Fruit fly (Drosophila melanogaster): ENCODE measurements around the gene Rab1.

Gene Rab1

DNA sequence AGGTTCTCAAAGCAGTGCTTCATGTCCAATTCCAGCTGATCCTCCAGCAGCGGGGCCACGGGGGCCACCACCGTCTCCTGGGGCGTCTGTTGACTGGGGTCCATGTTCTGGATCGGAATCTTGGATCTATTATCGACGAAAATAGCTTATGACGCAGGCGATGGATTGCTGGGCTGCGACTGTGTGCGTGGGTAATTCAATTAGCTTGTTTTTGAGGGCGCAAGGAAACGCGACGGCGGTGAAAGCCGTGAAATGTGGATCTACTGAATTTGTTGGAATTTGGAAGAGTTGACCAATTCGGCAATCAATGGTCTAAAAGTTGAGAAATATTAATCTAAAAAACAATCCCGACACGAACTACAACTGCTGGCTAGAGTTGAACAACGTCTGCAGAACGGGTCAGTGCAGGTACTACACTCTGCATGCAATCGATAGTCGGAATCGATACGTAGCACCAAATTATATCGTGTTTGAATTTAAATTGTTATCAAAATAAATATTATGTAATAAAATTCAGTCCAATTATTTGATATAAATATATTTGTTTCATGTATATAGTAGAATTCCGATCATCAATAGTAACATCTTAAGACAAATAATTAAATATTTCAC lies 4.7 kb upstream of the Rab1 start, which contains the start of gene CG3308:
CG3308 (minus strand) TSS at position 391 of the 612 bp plus-strand sequence.
- TF ChIP-seq cnc (optimal IDR thresholded peaks at IDR 0.05) (no peak), toe (GFP tag; optimal IDR thresholded peaks at IDR 0.05) (peak; percentile 40), CG33017 (tag; optimal IDR thresholded peaks at IDR 0.05) (peak; percentile 52), Clk (GFP tag; optimal IDR thresholded peaks at IDR 0.05) (peak; percentile 12), ovo (GFP tag; optimal IDR thresholded peaks at IDR 0.05) (no peak), Crg-1 (GFP tag; optimal IDR thresholded peaks at IDR 0.05) (peak; percentile 72), Hr96 (GFP tag; optimal IDR thresholded peaks at IDR 0.05) (peak; percentile 54), CG7101 (tag; optimal IDR thresholded peaks at IDR 0.05) (peak; percentile 69), CG12768 (GFP tag; optimal IDR thresholded peaks at IDR 0.05) (peak; percentile 51), CG5204 (GFP tag; optimal IDR thresholded peaks at IDR 0.05) (no peak), tj (GFP tag; optimal IDR thresholded peaks at IDR 0.05) (no peak), CG14711 (tag; optimal IDR thresholded peaks at IDR 0.05) (peak; percentile 51), bab1 (GFP tag; optimal IDR thresholded peaks at IDR 0.05) (peak; percentile 57), cic (GFP tag; optimal IDR thresholded peaks at IDR 0.05) (peak; percentile 64), Mnt (GFP tag; optimal IDR thresholded peaks at IDR 0.05) (peak; percentile 65), kay (GFP tag; ENCODE audit: borderline replicate concordance) (peak; percentile 79), pad (GFP tag; optimal IDR thresholded peaks at IDR 0.05) (peak; percentile 60), CG11617 (GFP tag; optimal IDR thresholded peaks at IDR 0.05) (peak; percentile 56), CG7045 (GFP tag; optimal IDR thresholded peaks at IDR 0.05) (peak; percentile 48), CG1620 (GFP tag; optimal IDR thresholded peaks at IDR 0.05) (peak; percentile 66)

DNA sequence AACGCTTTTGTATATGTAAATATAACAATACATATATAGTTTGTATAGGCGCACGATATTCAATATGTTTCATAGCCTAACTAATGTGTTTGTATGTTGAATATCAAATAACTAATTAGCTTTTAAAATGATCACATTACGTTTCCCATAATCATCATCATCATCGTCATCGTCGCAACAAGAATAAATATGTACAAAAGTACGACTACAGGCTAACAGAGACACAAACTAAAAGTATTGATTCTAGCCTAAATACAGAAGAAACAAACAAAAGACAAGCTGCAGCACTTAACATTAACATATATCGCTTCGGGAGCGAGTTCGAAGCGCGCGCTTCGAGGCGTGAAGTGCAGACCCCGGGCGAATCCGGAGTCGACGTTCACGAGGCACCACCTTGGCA lies 2.3 kb upstream of the Rab1 start:
- TF ChIP-seq tj (GFP tag; optimal IDR thresholded peaks at IDR 0.05) (no peak), kay (GFP tag; ENCODE audit: borderline replicate concordance) (no peak), CG7045 (GFP tag; optimal IDR thresholded peaks at IDR 0.05) (no peak), Mnt (GFP tag; optimal IDR thresholded peaks at IDR 0.05) (no peak), Crg-1 (GFP tag; optimal IDR thresholded peaks at IDR 0.05) (no peak), toe (GFP tag; optimal IDR thresholded peaks at IDR 0.05) (no peak), CG12768 (GFP tag; optimal IDR thresholded peaks at IDR 0.05) (no peak), cic (GFP tag; optimal IDR thresholded peaks at IDR 0.05) (no peak)

DNA sequence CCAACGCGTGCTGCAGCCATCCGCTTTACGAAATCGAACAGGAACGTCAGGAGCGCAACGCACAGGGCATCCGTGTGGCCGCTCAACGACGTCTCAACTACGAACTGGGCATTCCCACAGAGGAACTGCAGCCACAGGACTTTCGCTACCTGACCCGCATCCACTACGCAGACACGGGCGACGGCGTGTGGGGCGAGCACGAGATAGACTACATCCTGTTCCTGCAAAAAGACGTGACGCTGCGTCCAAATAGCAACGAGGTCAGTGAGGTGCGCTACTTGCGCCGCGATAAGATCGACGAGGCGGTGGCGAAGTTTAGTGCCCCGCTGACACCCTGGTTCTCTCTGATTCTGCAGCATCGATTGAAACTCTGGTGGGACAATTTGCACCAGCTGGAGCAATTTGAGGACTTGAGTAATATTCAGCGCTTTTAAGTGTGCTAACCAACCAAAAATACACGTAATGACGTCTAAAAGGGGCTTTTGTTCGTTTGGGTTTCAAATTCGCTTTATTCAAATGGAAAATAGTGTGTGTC lies 1.8 kb upstream of the Rab1 start:
- TF ChIP-seq toe (GFP tag; optimal IDR thresholded peaks at IDR 0.05), result no peak

DNA sequence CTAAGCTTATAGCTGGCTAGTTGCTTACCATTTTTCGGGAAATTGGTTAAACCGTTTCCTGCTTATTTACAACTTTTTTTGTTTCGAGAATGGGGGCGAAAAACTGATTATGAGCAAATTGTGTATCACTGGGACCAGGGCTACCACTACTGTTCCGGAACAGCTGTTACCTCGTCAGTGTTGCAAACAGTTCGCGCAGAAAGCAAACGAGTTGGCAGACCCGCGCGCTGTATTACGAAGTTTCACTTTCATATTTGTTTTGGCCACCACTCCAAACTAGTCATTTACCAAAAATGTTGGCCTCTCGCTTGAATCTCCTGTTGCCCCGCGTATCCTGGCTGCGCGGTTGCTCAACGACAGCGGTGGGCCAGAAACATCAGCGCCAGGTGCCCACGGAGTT lies 1.1 kb upstream of the Rab1 start, which contains the start of the genes AP-2sigma and Idi:
AP-2sigma (minus strand) TSS at position 153 of the 400 bp plus-strand sequence.
Idi (plus strand) TSS at position 204 of the 400 bp plus-strand sequence.
- TF ChIP-seq CG7101 (tag; optimal IDR thresholded peaks at IDR 0.05) (peak; percentile 51), bab1 (GFP tag; optimal IDR thresholded peaks at IDR 0.05) (peak; percentile 31), CG12768 (GFP tag; optimal IDR thresholded peaks at IDR 0.05) (peak; percentile 22), Crg-1 (GFP tag; optimal IDR thresholded peaks at IDR 0.05) (peak; percentile 65), CG1620 (GFP tag; optimal IDR thresholded peaks at IDR 0.05) (peak; percentile 55), CG33017 (tag; optimal IDR thresholded peaks at IDR 0.05) (peak; percentile 11), cnc (optimal IDR thresholded peaks at IDR 0.05) (no peak), CG7045 (GFP tag; optimal IDR thresholded peaks at IDR 0.05) (peak; percentile 28), CG14711 (tag; optimal IDR thresholded peaks at IDR 0.05) (peak; percentile 26), Hr96 (GFP tag; optimal IDR thresholded peaks at IDR 0.05) (no peak), CG11617 (GFP tag; optimal IDR thresholded peaks at IDR 0.05) (peak; percentile 34), toe (GFP tag; optimal IDR thresholded peaks at IDR 0.05) (no peak), cic (GFP tag; optimal IDR thresholded peaks at IDR 0.05) (peak; percentile 63), pad (GFP tag; optimal IDR thresholded peaks at IDR 0.05) (peak; percentile 58), kay (GFP tag; ENCODE audit: borderline replicate concordance) (no peak), Clk (GFP tag; optimal IDR thresholded peaks at IDR 0.05) (peak; percentile 47), ovo (GFP tag; optimal IDR thresholded peaks at IDR 0.05) (no peak), tj (GFP tag; optimal IDR thresholded peaks at IDR 0.05) (peak; percentile 26), Mnt (GFP tag; optimal IDR thresholded peaks at IDR 0.05) (peak; percentile 55)

DNA sequence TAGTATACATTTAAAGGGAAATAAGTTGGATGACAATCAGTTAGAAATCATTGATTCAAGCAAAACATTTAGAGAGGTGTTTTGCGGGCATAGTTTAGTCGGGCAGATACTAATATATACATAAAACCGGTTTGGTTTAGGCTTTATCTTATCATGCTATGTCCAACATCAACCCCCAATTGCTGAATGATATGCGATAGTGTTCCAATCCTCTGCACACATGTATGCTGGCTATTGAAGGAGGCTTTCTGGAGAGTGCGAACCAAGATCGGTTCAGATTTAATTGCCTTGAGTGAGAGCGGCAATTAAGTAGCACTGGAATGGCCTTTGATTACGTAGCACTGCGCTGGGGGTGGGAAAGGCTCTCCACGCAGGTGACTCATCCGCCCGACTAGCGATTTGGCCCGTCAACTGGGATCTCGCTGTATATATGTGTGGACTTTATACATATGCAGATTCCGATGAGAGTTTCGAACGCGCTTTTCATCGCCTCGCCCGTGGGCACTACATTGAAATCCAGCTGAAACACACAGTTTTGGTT lies 818 bp downstream of the Rab1 start:
- peak; percentile 32 for TF ChIP-seq kay (GFP tag; ENCODE audit: borderline replicate concordance)
- no peak for TF ChIP-seq tj (GFP tag; optimal IDR thresholded peaks at IDR 0.05)
- peak; percentile 19 for TF ChIP-seq CG12768 (GFP tag; optimal IDR thresholded peaks at IDR 0.05)

DNA sequence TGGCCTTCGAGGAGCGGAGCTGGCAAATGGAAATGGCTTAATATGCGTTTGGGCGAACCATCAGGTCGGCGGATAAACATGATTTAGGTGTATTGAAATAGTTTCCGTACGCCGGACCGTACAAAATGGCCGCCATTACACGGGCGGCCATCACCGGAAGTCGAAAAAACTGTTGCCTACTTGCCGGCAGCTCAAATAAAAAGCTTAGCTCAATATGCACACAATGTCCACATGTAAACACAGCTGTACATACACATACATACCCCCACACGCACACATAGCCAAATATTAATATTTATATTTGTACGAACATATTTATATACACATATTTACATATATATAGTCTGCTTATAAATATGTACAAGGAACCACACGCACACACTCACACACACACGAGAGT lies 5.7 kb downstream of the Rab1 start:
- TF ChIP-seq kay (GFP tag; ENCODE audit: borderline replicate concordance) (no peak), bab1 (GFP tag; optimal IDR thresholded peaks at IDR 0.05) (peak; percentile 1)

DNA sequence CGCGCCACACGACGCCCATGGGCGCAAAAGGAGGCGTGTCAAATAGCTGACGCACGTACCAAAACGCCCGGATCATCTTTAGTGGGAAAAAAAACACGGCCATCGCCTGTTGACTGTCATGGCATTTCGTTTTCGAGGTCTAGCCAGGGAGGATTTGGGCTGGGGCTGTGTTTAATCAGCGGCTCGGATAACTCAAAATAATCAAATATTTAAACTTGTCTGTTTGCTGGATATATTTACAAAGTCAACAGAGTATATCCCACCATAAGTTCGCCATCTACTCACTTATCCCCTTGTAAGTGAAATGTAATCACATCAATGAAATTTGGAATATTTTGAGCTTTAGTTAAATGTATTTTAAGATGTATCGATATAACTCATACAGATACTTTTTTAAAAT lies 8.1 kb downstream of the Rab1 start:
- no peak for TF ChIP-seq CG5204 (GFP tag; optimal IDR thresholded peaks at IDR 0.05)
- no peak for TF ChIP-seq cic (GFP tag; optimal IDR thresholded peaks at IDR 0.05)
- no peak for TF ChIP-seq CG14711 (tag; optimal IDR thresholded peaks at IDR 0.05)
- no peak for TF ChIP-seq pad (GFP tag; optimal IDR thresholded peaks at IDR 0.05)
- no peak for TF ChIP-seq Clk (GFP tag; optimal IDR thresholded peaks at IDR 0.05)
- no peak for TF ChIP-seq Mnt (GFP tag; optimal IDR thresholded peaks at IDR 0.05)
- no peak for TF ChIP-seq CG1620 (GFP tag; optimal IDR thresholded peaks at IDR 0.05)
- no peak for TF ChIP-seq CG12768 (GFP tag; optimal IDR thresholded peaks at IDR 0.05)
